Worm (Caenorhabditis elegans) whole organism, late embryonic: ENCODE data around the gene sma-2.

Source experiments
- C08G9.2 ChIP-seq: sonication (generic microtip); optimal IDR thresholded peaks from 2 replicates; lab custom pipeline; 2016; ENCODE audit warnings: mild to moderate bottlenecking, missing genetic modification characterization, moderate library complexity, missing compliant biosample characterization
- C38D4.7 ChIP-seq: fragments of 200-800 bp; sonication (Bioruptor generic); optimal IDR thresholded peaks from 2 replicates; lab custom pipeline; 2018; ENCODE audit warnings: mild to moderate bottlenecking, missing genetic modification characterization, moderate library complexity, missing compliant biosample characterization
- F13H6.1 ChIP-seq: sonication (generic microtip); optimal IDR thresholded peaks from 2 replicates; lab custom pipeline; 2016; ENCODE audit warnings: missing genetic modification characterization, missing compliant biosample characterization
- K02D7.2 ChIP-seq: sonication (generic microtip); optimal IDR thresholded peaks from 2 replicates; lab custom pipeline; 2017; ENCODE audit warnings: mild to moderate bottlenecking, missing genetic modification characterization, missing compliant biosample characterization
- T23F11.4 ChIP-seq: fragments of 200-800 bp; sonication (Bioruptor generic); optimal IDR thresholded peaks from 2 replicates; lab custom pipeline; 2018; ENCODE audit warnings: mild to moderate bottlenecking, missing genetic modification characterization, missing compliant biosample characterization
- ahr-1 ChIP-seq: sonication (generic microtip); optimal IDR thresholded peaks from 2 replicates; lab custom pipeline; 2016; ENCODE audit warnings: missing genetic modification characterization, missing compliant biosample characterization
- ama-1 ChIP-seq: fragments of 150-350 bp; optimal IDR thresholded peaks from 2 replicates; lab custom pipeline; 2014
- ceh-19 ChIP-seq: fragments of 200-800 bp; sonication (Bioruptor generic); optimal IDR thresholded peaks from 2 replicates; lab custom pipeline; 2018; ENCODE audit warnings: mild to moderate bottlenecking, missing genetic modification characterization, missing compliant biosample characterization
- ceh-2 ChIP-seq: sonication (generic microtip); optimal IDR thresholded peaks from 2 replicates; lab custom pipeline; 2016; ENCODE audit warnings: missing genotype, missing genetic modification characterization, missing compliant biosample characterization
- ceh-22 ChIP-seq: sonication (generic microtip); optimal IDR thresholded peaks from 2 replicates; lab custom pipeline; 2017; ENCODE audit warnings: missing biosample characterization, missing genetic modification characterization
- ceh-30 ChIP-seq: fragments of 150-350 bp; optimal IDR thresholded peaks from 2 replicates; lab custom pipeline; 2014; ENCODE audit warnings: missing biosample characterization, missing genetic modification characterization
- ceh-31 ChIP-seq: sonication (generic microtip); optimal IDR thresholded peaks from 2 replicates; lab custom pipeline; 2016; ENCODE audit warnings: missing genetic modification characterization, missing compliant biosample characterization
- ceh-34 ChIP-seq: sonication (generic microtip); optimal IDR thresholded peaks from 2 replicates; lab custom pipeline; 2016; ENCODE audit warnings: mild to moderate bottlenecking, missing genetic modification characterization, missing compliant biosample characterization
- ceh-6 ChIP-seq: fragments of 200-800 bp; sonication (Bioruptor generic); optimal IDR thresholded peaks from 2 replicates; lab custom pipeline; 2018; ENCODE audit warnings: mild to moderate bottlenecking, missing genetic modification characterization, missing compliant biosample characterization
- dmd-4 ChIP-seq: sonication (generic microtip); optimal IDR thresholded peaks from 2 replicates; lab custom pipeline; 2016; ENCODE audit warnings: borderline replicate concordance, missing genetic modification characterization, missing compliant biosample characterization
- ets-4 ChIP-seq: sonication (generic microtip); optimal IDR thresholded peaks from 2 replicates; lab custom pipeline; 2016; ENCODE audit warnings: missing genetic modification characterization, missing compliant biosample characterization
- eyg-1 ChIP-seq: sonication (generic microtip); optimal IDR thresholded peaks from 2 replicates; lab custom pipeline; 2016; ENCODE audit warnings: missing genotype, missing genetic modification characterization, missing compliant biosample characterization
- fax-1 ChIP-seq: sonication (generic microtip); optimal IDR thresholded peaks from 2 replicates; lab custom pipeline; 2016; ENCODE audit warnings: missing genotype, missing genetic modification characterization, missing compliant biosample characterization
- fkh-10 ChIP-seq: fragments of 150-350 bp; optimal IDR thresholded peaks from 2 replicates; lab custom pipeline; 2014; ENCODE audit warnings: missing biosample characterization, missing genetic modification reagents, missing genetic modification characterization
- fkh-6 ChIP-seq: sonication (generic microtip); optimal IDR thresholded peaks from 2 replicates; lab custom pipeline; 2016; ENCODE audit warnings: missing genetic modification characterization, missing compliant biosample characterization
- hlh-30 ChIP-seq: sonication (generic microtip); optimal IDR thresholded peaks from 2 replicates; lab custom pipeline; 2017; ENCODE audit warnings: antibody characterized with exemption, missing genetic modification characterization, missing compliant biosample characterization; ENCODE audit not compliant: insufficient read depth
- hlh-6 ChIP-seq: sonication (generic microtip); optimal IDR thresholded peaks from 2 replicates; lab custom pipeline; 2016; ENCODE audit warnings: missing genotype, missing genetic modification characterization, missing compliant biosample characterization
- mec-3 ChIP-seq: sonication (generic microtip); optimal IDR thresholded peaks from 2 replicates; lab custom pipeline; 2016; ENCODE audit warnings: borderline replicate concordance, missing genetic modification characterization, missing compliant biosample characterization
- nfya-1 ChIP-seq: sonication (generic microtip); optimal IDR thresholded peaks from 2 replicates; lab custom pipeline; 2017; ENCODE audit warnings: missing genetic modification characterization, mild to moderate bottlenecking, missing compliant biosample characterization, antibody characterized with exemption, moderate library complexity
- npax-4 ChIP-seq: sonication (generic microtip); optimal IDR thresholded peaks from 2 replicates; lab custom pipeline; 2016; ENCODE audit warnings: missing genetic modification characterization, missing compliant biosample characterization
- pag-3 ChIP-seq: sonication (generic microtip); optimal IDR thresholded peaks from 2 replicates; lab custom pipeline; 2016; ENCODE audit warnings: missing compliant biosample characterization, missing genetic modification characterization, borderline replicate concordance
- pax-1 ChIP-seq: fragments of 150-350 bp; optimal IDR thresholded peaks from 2 replicates; lab custom pipeline; 2014; ENCODE audit warnings: missing biosample characterization, missing genetic modification characterization
- pha-2 ChIP-seq: sonication (generic microtip); optimal IDR thresholded peaks from 2 replicates; lab custom pipeline; 2017; ENCODE audit warnings: mild to moderate bottlenecking, missing genetic modification characterization, missing compliant biosample characterization
- pqm-1 ChIP-seq: sonication (generic microtip); optimal IDR thresholded peaks from 2 replicates; lab custom pipeline; 2016; ENCODE audit warnings: missing genetic modification characterization, missing compliant biosample characterization
- syd-9 ChIP-seq: sonication (generic microtip); optimal IDR thresholded peaks from 2 replicates; lab custom pipeline; 2016; ENCODE audit warnings: mild to moderate bottlenecking, missing genetic modification characterization, moderate library complexity, missing compliant biosample characterization
- tbx-2 ChIP-seq: sonication (generic microtip); optimal IDR thresholded peaks from 2 replicates; lab custom pipeline; 2016; ENCODE audit warnings: missing genetic modification characterization, missing compliant biosample characterization
- tbx-7 ChIP-seq: sonication (generic microtip); optimal IDR thresholded peaks from 2 replicates; lab custom pipeline; 2016; ENCODE audit warnings: missing genotype, missing genetic modification characterization, missing compliant biosample characterization
- unc-3 ChIP-seq, 2 experiments: fragments of 200-800 bp in 1 of 2; sonication (Bioruptor generic) in 1 of 2; sonication (generic microtip) in 1 of 2; conservative IDR thresholded peaks in 1 of 2; optimal IDR thresholded peaks in 1 of 2; 2 replicates each; pipeline versions ENCODE4 v1.3.6 to Lab custom; 2016 to 2022; ENCODE audit warnings: missing compliant biosample characterization in 2 of 2, missing genetic modification characterization in 2 of 2, missing genetic modification reagents in 1 of 2
- unc-55 ChIP-seq: sonication (generic microtip); optimal IDR thresholded peaks from 2 replicates; lab custom pipeline; 2017; ENCODE audit warnings: missing biosample characterization, missing genetic modification reagents, missing genetic modification characterization
- unc-86 ChIP-seq: sonication (generic microtip); optimal IDR thresholded peaks from 2 replicates; lab custom pipeline; 2016; ENCODE audit warnings: missing genetic modification characterization, missing compliant biosample characterization
- zip-5 ChIP-seq: sonication (generic microtip); optimal IDR thresholded peaks from 2 replicates; lab custom pipeline; 2016; ENCODE audit warnings: missing genetic modification characterization, missing compliant biosample characterization
- ztf-16 ChIP-seq: sonication (generic microtip); optimal IDR thresholded peaks from 2 replicates; lab custom pipeline; 2017; ENCODE audit warnings: missing genetic modification characterization, missing compliant biosample characterization

The sma-2 gene

DNA sequence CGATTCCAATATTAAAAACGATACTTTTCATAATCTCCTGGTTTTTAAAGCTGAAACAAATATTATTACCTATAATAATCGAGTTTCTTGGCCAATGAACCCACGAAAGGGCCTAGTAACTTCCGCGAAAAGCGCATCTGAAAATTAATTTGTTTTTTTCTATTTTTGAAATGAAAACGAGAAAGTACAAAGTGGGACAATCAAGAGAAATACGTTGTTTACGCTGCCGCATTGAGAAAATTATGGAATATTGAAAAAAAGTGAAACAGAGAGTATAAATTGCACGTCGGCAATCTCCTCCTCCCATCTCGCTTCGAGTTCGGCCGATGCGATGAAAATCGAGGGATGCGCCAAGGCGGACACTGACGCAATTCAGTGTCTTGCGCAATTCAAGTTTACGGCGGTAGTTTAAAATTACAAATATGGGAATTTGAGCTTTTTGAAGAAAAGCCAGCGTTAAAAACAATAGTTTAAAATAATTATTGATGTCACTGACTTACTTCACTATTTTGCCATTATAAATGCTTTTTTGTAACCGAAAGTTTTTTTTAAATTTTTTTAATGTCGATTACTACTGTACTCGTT lies 8.1 kb upstream of the sma-2 start, which contains the start of gene pdhk-2 (continued):
- TF ChIP-seq ceh-22 (tag; lab: Kevin White, UChicago) (no peak), unc-55 (GFP tag; lab: Kevin White, UChicago) (peak; percentile 68), F13H6.1 (tag; lab: Kevin White, UChicago) (peak; percentile 73), dmd-4 (tag; lab: Kevin White, UChicago) (peak; percentile 24), C08G9.2 (peak; percentile 45), pag-3 (no peak), unc-3 (GFP tag; conservative IDR thresholded peaks at IDR 0.05; lab: Robert Waterston, UW) (peak; percentile 45; the same call in 1 of the 2 replicates), unc-3 (tag; optimal IDR thresholded peaks at IDR 0.05; lab: Kevin White, UChicago) (peak; percentile 40), ceh-30 (tag; lab: Kevin White, UChicago) (peak; percentile 55), T23F11.4 (GFP tag; lab: Kevin White, UChicago) (peak; percentile 40), ama-1 (lab: Kevin White, UChicago) (no peak), ztf-16 (tag; lab: Kevin White, UChicago) (peak; percentile 71), nfya-1 (tag; lab: Kevin White, UChicago) (peak; percentile 89), tbx-7 (tag; lab: Kevin White, UChicago) (peak; percentile 24), eyg-1 (tag; lab: Kevin White, UChicago) (peak; percentile 12), tbx-2 (tag; lab: Kevin White, UChicago) (peak; percentile 83), ceh-34 (tag; lab: Kevin White, UChicago) (peak; percentile 84), pqm-1 (tag; lab: Kevin White, UChicago) (peak; percentile 53), ceh-2 (tag; lab: Kevin White, UChicago) (peak; percentile 58), zip-5 (tag; lab: Kevin White, UChicago) (no peak), fkh-10 (no peak), ets-4 (peak; percentile 64), ceh-6 (GFP tag; lab: Kevin White, UChicago) (peak; percentile 73), unc-86 (peak; percentile 64), ceh-19 (GFP tag; lab: Kevin White, UChicago) (peak; percentile 70), ceh-31 (peak; percentile 82), pax-1 (no peak), K02D7.2 (peak; percentile 1), hlh-6 (tag; lab: Kevin White, UChicago) (no peak), hlh-30 (tag; lab: Kevin White, UChicago) (peak; percentile 33)

DNA sequence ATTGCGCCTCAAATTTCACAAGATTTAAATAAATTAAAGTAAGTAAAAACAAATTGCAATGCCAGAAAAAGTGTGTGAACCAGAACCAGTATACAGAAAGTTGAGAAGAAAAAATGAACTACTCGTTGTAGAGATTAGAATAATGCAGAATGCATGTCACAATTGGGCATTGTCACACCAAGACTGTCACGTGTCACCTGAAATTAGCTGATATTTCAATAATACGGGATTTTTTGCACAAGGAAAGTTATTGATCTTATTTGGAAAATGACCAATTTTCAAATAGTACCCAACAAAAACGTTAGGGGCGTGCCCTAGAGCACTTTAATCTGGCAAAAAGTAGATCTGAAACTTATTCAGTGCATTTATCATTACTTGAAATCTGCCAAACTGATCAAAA lies 7.5 kb upstream of the sma-2 start:
- TF ChIP-seq fkh-10 (no peak), ceh-6 (GFP tag; lab: Kevin White, UChicago) (no peak), C38D4.7 (GFP tag; lab: Kevin White, UChicago) (no peak), npax-4 (tag; lab: Kevin White, UChicago) (no peak), syd-9 (no peak), hlh-6 (tag; lab: Kevin White, UChicago) (no peak), pha-2 (tag; lab: Kevin White, UChicago) (no peak), tbx-2 (tag; lab: Kevin White, UChicago) (no peak)
- TF ChIP-seq, all 69 proteins: peak for 0

DNA sequence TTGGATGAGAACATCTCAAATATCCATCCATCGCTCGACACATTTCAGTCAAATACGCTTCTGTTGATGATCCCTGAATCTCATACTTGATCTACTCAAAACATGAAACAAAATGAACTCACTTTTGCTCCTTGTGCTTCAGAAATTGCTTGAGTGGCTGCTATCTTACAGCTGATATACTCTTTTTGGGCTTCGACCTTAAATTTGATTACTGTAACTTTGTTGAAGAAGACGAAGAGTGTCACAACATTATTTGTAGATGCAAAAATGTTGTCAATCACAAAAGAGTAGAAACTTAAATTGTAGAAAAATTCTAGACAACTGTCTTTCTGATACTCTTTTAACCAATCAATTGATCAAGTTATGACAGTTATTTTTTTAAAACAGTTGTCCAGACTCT lies 6.9 kb upstream of the sma-2 start:
- TF ChIP-seq ahr-1 (tag; lab: Kevin White, UChicago): no peak
- no peak for TF ChIP-seq mec-3 (tag; lab: Kevin White, UChicago)
- no peak for TF ChIP-seq fax-1
- no peak for TF ChIP-seq fkh-6
- no peak for TF ChIP-seq ama-1 (lab: Kevin White, UChicago)
- no peak for TF ChIP-seq nfya-1 (tag; lab: Kevin White, UChicago)
- no peak for TF ChIP-seq tbx-7 (tag; lab: Kevin White, UChicago)
- no peak for TF ChIP-seq pha-2 (tag; lab: Kevin White, UChicago)
- no peak for TF ChIP-seq ceh-34 (tag; lab: Kevin White, UChicago)
